Fruit fly (Drosophila melanogaster): Measurements from ENCODE around the gene MTA1-like.
A peak's percentile ranks its signal among the peaks of the same experiment; 100 is the strongest.

Gene MTA1-like

DNA sequence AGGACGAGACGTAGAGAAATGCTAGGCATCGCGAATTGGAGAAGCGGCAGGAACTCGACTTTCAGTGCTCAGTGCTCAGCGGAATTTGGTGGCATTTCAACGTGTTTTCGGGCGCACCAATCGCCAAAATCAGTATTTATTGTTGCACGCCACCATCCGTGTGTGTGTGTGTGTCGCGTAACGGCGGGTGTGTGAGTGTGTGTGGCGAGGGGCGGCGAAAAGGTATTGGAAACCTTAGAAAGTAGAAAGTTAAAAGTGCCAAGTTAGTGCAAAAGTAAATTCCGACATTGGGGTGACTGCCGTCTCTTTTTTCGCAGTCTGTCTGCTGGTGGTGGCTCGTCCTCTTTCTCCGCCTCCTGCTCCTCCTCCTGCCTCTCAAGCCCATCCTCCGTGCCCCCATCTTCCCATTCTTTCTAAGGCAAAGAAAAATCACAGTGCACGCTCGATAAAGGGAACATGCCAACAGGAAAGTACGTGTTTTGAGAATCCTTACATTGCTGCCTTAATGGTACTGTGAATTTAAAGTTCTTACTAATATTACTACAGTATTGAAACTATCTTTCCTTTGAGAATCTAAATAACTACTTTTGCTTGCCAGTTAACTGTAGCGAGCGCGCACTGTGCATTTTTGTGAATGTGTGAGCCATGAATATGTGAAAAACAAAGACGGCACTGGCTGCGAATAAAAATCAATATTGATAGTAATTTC lies 37.7 kb upstream of the MTA1-like start (continued):
- TF ChIP-seq maf-S (GFP tag; optimal IDR thresholded peaks at IDR 0.05) (no peak), CG12104 (GFP tag; optimal IDR thresholded peaks at IDR 0.05) (no peak), CG31441 (GFP tag; IDR thresholded peaks at IDR 0.05) (peak; percentile 64), en (GFP tag; optimal IDR thresholded peaks at IDR 0.05) (no peak), seq (GFP tag; IDR thresholded peaks at IDR 0.05) (0 out of 2 replicates have a peak, but pooled peaks have one; percentile 5), Neu2 (GFP tag; optimal IDR thresholded peaks at IDR 0.05; ENCODE audit: borderline replicate concordance) (no peak), CG3163 (GFP tag; optimal IDR thresholded peaks at IDR 0.05) (no peak), onecut (GFP tag; IDR thresholded peaks at IDR 0.05) (no peak; the same call in 1 of the 2 replicates), Chrac-16 (GFP tag; optimal IDR thresholded peaks at IDR 0.05) (peak; percentile 18), ap (GFP tag; IDR thresholded peaks at IDR 0.05) (no peak; the same call in 1 of the 2 replicates), CG13894 (tag; optimal IDR thresholded peaks at IDR 0.05) (peak; percentile 64), sug (tag; optimal IDR thresholded peaks at IDR 0.05) (peak; percentile 51), PHDP (tag; optimal IDR thresholded peaks at IDR 0.05) (peak; percentile 45), repo (GFP tag; optimal IDR thresholded peaks at IDR 0.05) (peak; percentile 37), Ravus (GFP tag; IDR thresholded peaks at IDR 0.05) (no peak), pfk (GFP tag; optimal IDR thresholded peaks at IDR 0.05) (no peak), CG1647 (GFP tag; optimal IDR thresholded peaks at IDR 0.05) (peak; percentile 2), tio (GFP tag; optimal IDR thresholded peaks at IDR 0.05) (peak; percentile 9), mirr (GFP tag; optimal IDR thresholded peaks at IDR 0.05) (no peak), CG11695 (GFP tag; IDR thresholded peaks at IDR 0.05) (peak; percentile 23; the same call in 1 of the 3 replicates), CG2116 (GFP tag; optimal IDR thresholded peaks at IDR 0.05) (no peak), Xbp1 (GFP tag; optimal IDR thresholded peaks at IDR 0.05) (peak; percentile 41), Oaz (GFP tag; IDR thresholded peaks at IDR 0.05) (0 out of 2 replicates have a peak, but pooled peaks have one; percentile 16), CG33213 (GFP tag; optimal IDR thresholded peaks at IDR 0.05) (peak; percentile 24), Dll (GFP tag; IDR thresholded peaks at IDR 0.05; ENCODE audit: partially characterized antibody) (0 out of 4 replicates have a peak, but pooled peaks have one; percentile 6), CG1603 (tag; optimal IDR thresholded peaks at IDR 0.05) (peak; percentile 56), CG2199 (GFP tag; IDR thresholded peaks at IDR 0.05) (no peak), Hr51 (GFP tag; optimal IDR thresholded peaks at IDR 0.05) (peak in 1 of 2 experiments; percentile 62), CG8281 (tag; optimal IDR thresholded peaks at IDR 0.05) (no peak), CG10147 (GFP tag; optimal IDR thresholded peaks at IDR 0.05) (peak; percentile 35), CG9215 (GFP tag; IDR thresholded peaks at IDR 0.05) (no peak), Optix (GFP tag; IDR thresholded peaks at IDR 0.05) (0 out of 3 replicates have a peak, but pooled peaks have one; percentile 32), tap (tag; optimal IDR thresholded peaks at IDR 0.05) (peak; percentile 39), CG8924 (tag; optimal IDR thresholded peaks at IDR 0.05) (peak; percentile 53), her (GFP tag; optimal IDR thresholded peaks at IDR 0.05) (peak; percentile 6), CG10267 (tag; optimal IDR thresholded peaks at IDR 0.05) (no peak), Doc3 (GFP tag; IDR thresholded peaks at IDR 0.05; ENCODE audit: partially characterized antibody) (no peak), insv (GFP tag; optimal IDR thresholded peaks at IDR 0.05) (no peak), fd96Cb (tag; optimal IDR thresholded peaks at IDR 0.05) (peak; percentile 58), CG42726 (GFP tag; IDR thresholded peaks at IDR 0.05; ENCODE audit: partially characterized antibody) (no peak), ara (GFP tag; IDR thresholded peaks at IDR 0.05) (no peak), CG7839 (tag; optimal IDR thresholded peaks at IDR 0.05) (peak; percentile 70), CG31224 (GFP tag; IDR thresholded peaks at IDR 0.05) (no peak), zfh2 (GFP tag; optimal IDR thresholded peaks at IDR 0.05) (no peak), mld (GFP tag; IDR thresholded peaks at IDR 0.05; ENCODE audit: partially characterized antibody) (no peak), Atf3 (GFP tag; optimal IDR thresholded peaks at IDR 0.05) (no peak), CG32772 (GFP tag; IDR thresholded peaks at IDR 0.05) (no peak; the same call in 1 of the 2 replicates), aop (GFP tag; IDR thresholded peaks at IDR 0.05) (no peak), sisA (GFP tag; IDR thresholded peaks at IDR 0.05) (peak; percentile 59)
